Fruit fly (Drosophila melanogaster) whole organism, embryonic: ENCODE measurements around the gene CG31275.

Experiments used
- CG12299 ChIP-seq: fragments of 200-800 bp; sonication (Bioruptor generic); optimal IDR thresholded peaks from 2 replicates; lab custom pipeline; 2018; ENCODE audit warnings: missing biosample characterization, mild to moderate bottlenecking, missing genetic modification characterization
- CG14710 ChIP-seq: fragments of 200-800 bp; sonication (Bioruptor generic); optimal IDR thresholded peaks from 3 replicates; lab custom pipeline; 2019; ENCODE audit warnings: missing biosample characterization, mild to moderate bottlenecking, missing genetic modification characterization, moderate library complexity
- CG32772 ChIP-seq: fragments of 200-800 bp; sonication (Bioruptor generic); IDR thresholded peaks from 2 replicates; pipeline ENCODE4 v1.3.6; 2022; ENCODE audit warnings: missing biosample characterization, missing genetic modification characterization
- CG4328 ChIP-seq: fragments of 200-800 bp; sonication (Bioruptor generic); optimal IDR thresholded peaks from 3 replicates; lab custom pipeline; 2017; ENCODE audit warnings: missing biosample characterization, missing genetic modification reagents, missing genetic modification characterization
- CG6854 ChIP-seq: fragments of 200-800 bp; sonication (Bioruptor generic); optimal IDR thresholded peaks from 3 replicates; lab custom pipeline; 2017; ENCODE audit warnings: missing biosample characterization, mild to moderate bottlenecking, missing genetic modification characterization
- Pdp1 ChIP-seq, 2 experiments: fragments of 200-800 bp; sonication (Bioruptor generic); optimal IDR thresholded peaks; 3 replicates each; lab custom pipeline; 2016; ENCODE audit warnings: missing biosample characterization in 2 of 2, missing genetic modification characterization in 2 of 2, mild to moderate bottlenecking in 1 of 2, moderate library complexity in 1 of 2
- Sin3A ChIP-seq: fragments of >200 bp; optimal IDR thresholded peaks from 2 replicates; lab custom pipeline; 2018
- ab ChIP-seq: fragments of 200-800 bp; sonication (Bioruptor generic); optimal IDR thresholded peaks from 2 replicates; lab custom pipeline; 2016; ENCODE audit warnings: missing biosample characterization, missing genetic modification characterization
- br ChIP-seq: fragments of >200 bp; optimal IDR thresholded peaks from 2 replicates; lab custom pipeline; 2017
- croc ChIP-seq: fragments of 200-800 bp; sonication (Bioruptor generic); conservative IDR thresholded peaks from 3 replicates; pipeline ENCODE4 v1.3.6; 2022; ENCODE audit warnings: missing biosample characterization, missing genetic modification characterization
- ftz-f1 ChIP-seq: fragments of 200-800 bp; sonication (Bioruptor generic); optimal IDR thresholded peaks from 2 replicates; lab custom pipeline; 2016; ENCODE audit warnings: missing biosample characterization, missing genetic modification characterization
- run ChIP-seq: fragments of 200-800 bp; sonication (Bioruptor generic); optimal IDR thresholded peaks from 3 replicates; lab custom pipeline; 2018; ENCODE audit warnings: missing biosample characterization, mild to moderate bottlenecking, missing genetic modification characterization

dm6 chr3R:16787378-16787777, 36.2 kb upstream of the CG31275 start:
- TF ChIP-seq CG14710 (no peak), run (tag; lab: Kevin White, UChicago) (no peak), CG6854 (GFP tag; lab: Kevin White, UChicago) (no peak), CG32772 (GFP tag; lab: Robert Waterston, UW) (no peak), CG12299 (tag; lab: Kevin White, UChicago) (no peak), CG4328 (GFP tag; lab: Kevin White, UChicago) (no peak), br (lab: Kevin White, UChicago) (no peak), Pdp1 (GFP tag; optimal IDR thresholded peaks at IDR 0.05; lab: Kevin White, UChicago) (no peak), croc (no peak), ftz-f1 (GFP tag; lab: Kevin White, UChicago) (no peak), ab (GFP tag; lab: Kevin White, UChicago) (no peak), Sin3A (no peak)
